Fruit fly (Drosophila melanogaster): ENCODE results near the gene CG15022.

DNA sequence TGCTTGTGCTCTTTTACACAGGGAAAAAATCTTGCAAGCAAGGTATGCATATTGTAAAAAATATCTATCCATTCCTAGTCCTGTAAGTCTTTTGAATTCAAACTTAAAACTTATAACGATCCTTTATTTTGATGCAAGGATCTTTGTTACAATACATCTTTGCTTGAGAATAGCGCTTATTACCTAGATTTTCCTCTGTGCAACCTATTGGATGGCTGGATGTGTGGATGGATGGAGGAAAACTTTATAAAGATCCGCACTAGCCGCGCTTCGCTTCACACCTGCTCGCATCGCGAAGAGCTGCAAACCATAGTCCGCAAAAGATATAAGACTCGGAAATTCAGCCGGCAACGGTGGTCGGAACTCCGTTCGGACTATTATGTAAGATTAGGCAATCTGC lies 38.8 kb downstream of the CG15022 start, which contains the start of gene CG15020:
- TF ChIP-seq dpn (GFP tag; optimal IDR thresholded peaks at IDR 0.05) (no peak), trem (tag; optimal IDR thresholded peaks at IDR 0.05) (no peak), crol (GFP tag; IDR thresholded peaks at IDR 0.05) (no peak), kay (GFP tag; optimal IDR thresholded peaks at IDR 0.05) (no peak), her (GFP tag; optimal IDR thresholded peaks at IDR 0.05) (no peak), Med (GFP tag) (no peak), CG6654 (GFP tag; optimal IDR thresholded peaks at IDR 0.05) (no peak), Max (GFP tag; optimal IDR thresholded peaks at IDR 0.05) (no peak), BtbVII (GFP tag; optimal IDR thresholded peaks at IDR 0.05) (no peak)
